Fruit fly (Drosophila melanogaster): ENCODE measurements around the gene Ccp84Ae.

Ccp84Ae gene

DNA sequence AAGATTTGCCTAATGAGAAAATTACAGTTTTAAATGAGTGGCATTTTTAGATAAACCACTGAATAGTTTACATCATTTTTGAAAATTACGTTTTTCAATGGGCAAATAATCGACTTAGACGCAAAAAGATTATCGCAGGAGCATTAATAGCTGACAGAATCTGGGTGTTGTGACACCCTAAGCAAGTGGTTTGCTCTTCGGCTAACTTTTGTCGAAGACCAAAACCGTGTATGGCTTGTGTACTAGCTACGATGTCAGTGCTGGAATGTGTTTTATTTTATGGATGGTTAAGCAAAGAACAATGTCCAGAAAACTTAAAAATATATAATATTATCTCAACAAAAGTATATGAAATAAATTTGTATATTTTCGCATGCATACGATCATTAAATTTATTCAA, 17.3 kb upstream of the Ccp84Ae start (continued):
- TF ChIP-seq vfl (GFP tag; optimal IDR thresholded peaks at IDR 0.05) (no peak), stwl (tag; optimal IDR thresholded peaks at IDR 0.05) (peak; percentile 100), zen2 (GFP tag; IDR thresholded peaks at IDR 0.05; ENCODE audit: partially characterized antibody) (peak; percentile 55; the same call in 2 of the 3 replicates), Hmr (GFP tag; optimal IDR thresholded peaks at IDR 0.05) (peak; percentile 41), Lhr (GFP tag; optimal IDR thresholded peaks at IDR 0.05) (peak; percentile 82), Med (GFP tag) (peak; percentile 74), HmgZ (tag; optimal IDR thresholded peaks at IDR 0.05) (peak; percentile 24), Dek (tag; optimal IDR thresholded peaks at IDR 0.05) (peak; percentile 9), insv (GFP tag; optimal IDR thresholded peaks at IDR 0.05) (peak in 1 of 2 experiments; percentile 76), tup (GFP tag; optimal IDR thresholded peaks at IDR 0.05) (no peak), CG12659 (GFP tag; optimal IDR thresholded peaks at IDR 0.05) (no peak), Myb (GFP tag; optimal IDR thresholded peaks at IDR 0.05) (peak; percentile 40), oc (tag; optimal IDR thresholded peaks at IDR 0.05) (peak; percentile 27), bcd (GFP tag; optimal IDR thresholded peaks at IDR 0.05) (peak; percentile 42), CG16813 (GFP tag; IDR thresholded peaks at IDR 0.05; ENCODE audit: partially characterized antibody) (peak; percentile 43; the same call in 1 of the 3 replicates), CG31224 (GFP tag; IDR thresholded peaks at IDR 0.05) (no peak), CG3163 (GFP tag; optimal IDR thresholded peaks at IDR 0.05) (no peak), CG2199 (GFP tag; IDR thresholded peaks at IDR 0.05) (peak; percentile 74; the same call in 1 of the 3 replicates), CG7963 (GFP tag; IDR thresholded peaks at IDR 0.05; ENCODE audit: partially characterized antibody) (peak; percentile 52; the same call in 1 of the 3 replicates), pita (GFP tag; optimal IDR thresholded peaks at IDR 0.05) (peak; percentile 91), sd (tag; optimal IDR thresholded peaks at IDR 0.05) (peak; percentile 80), CG33213 (GFP tag; optimal IDR thresholded peaks at IDR 0.05) (peak; percentile 63), Dfd (GFP tag; optimal IDR thresholded peaks at IDR 0.05) (no peak), Opbp (GFP tag; IDR thresholded peaks at IDR 0.05; ENCODE audit: partially characterized antibody) (peak; percentile 76; the same call in 2 of the 3 replicates), chif (GFP tag; optimal IDR thresholded peaks at IDR 0.05) (peak in 1 of 2 experiments; percentile 15), Dip3 (GFP tag; optimal IDR thresholded peaks at IDR 0.05) (no peak), CG17829 (tag; optimal IDR thresholded peaks at IDR 0.05) (peak; percentile 21), CG17186 (GFP tag; optimal IDR thresholded peaks at IDR 0.05) (no peak), CG30403 (GFP tag; optimal IDR thresholded peaks at IDR 0.05) (peak; percentile 3), gfzf (GFP tag; optimal IDR thresholded peaks at IDR 0.05) (peak; percentile 41), CG2712 (tag; optimal IDR thresholded peaks at IDR 0.05) (peak; percentile 31), Sry-δ (GFP tag; optimal IDR thresholded peaks at IDR 0.05) (peak; percentile 31), Kr (GFP tag; optimal IDR thresholded peaks at IDR 0.05) (no peak), CG6791 (GFP tag; IDR thresholded peaks at IDR 0.05; ENCODE audit: partially characterized antibody) (peak; percentile 70), HLH4C (GFP tag; IDR thresholded peaks at IDR 0.05; ENCODE audit: partially characterized antibody) (0 out of 3 replicates have a peak, but pooled peaks have one; percentile 17), sens (GFP tag) (peak; percentile 39), CG12155 (GFP tag; optimal IDR thresholded peaks at IDR 0.05) (no peak), Mad (GFP tag; optimal IDR thresholded peaks at IDR 0.05) (no peak), trem (tag; optimal IDR thresholded peaks at IDR 0.05) (peak; percentile 24), Bgb (GFP tag; IDR thresholded peaks at IDR 0.05; ENCODE audit: partially characterized antibody) (peak; percentile 58), CTCF (GFP tag; optimal IDR thresholded peaks at IDR 0.05) (peak; percentile 85), mam (GFP tag; optimal IDR thresholded peaks at IDR 0.05) (no peak), CG3847 (GFP tag; IDR thresholded peaks at IDR 0.05) (0 out of 2 replicates have a peak, but pooled peaks have one; percentile 15), hbn (GFP tag; IDR thresholded peaks at IDR 0.05; ENCODE audit: partially characterized antibody) (0 out of 2 replicates have a peak, but pooled peaks have one; percentile 24), Abd-B (GFP tag; optimal IDR thresholded peaks at IDR 0.05) (peak; percentile 63), bbx (GFP tag; IDR thresholded peaks at IDR 0.05; ENCODE audit: partially characterized antibody) (peak; percentile 55), Ada2b (GFP tag; IDR thresholded peaks at IDR 0.05) (no peak), yki (optimal IDR thresholded peaks at IDR 0.05) (peak; percentile 56), CG1233 (GFP tag; optimal IDR thresholded peaks at IDR 0.05) (no peak), nmo (GFP tag; optimal IDR thresholded peaks at IDR 0.05) (peak; percentile 60)
